Fruit fly (Drosophila melanogaster) whole organism, prepupa: ENCODE measurements around the gene CG5973.

Experiments
- Blimp-1 ChIP-seq: fragments of 200-800 bp; sonication (Bioruptor generic); optimal IDR thresholded peaks from 3 replicates; lab custom pipeline; 2017; ENCODE audit warnings: missing biosample characterization, missing genetic modification characterization, mild to moderate bottlenecking, moderate library complexity, missing genetic modification reagents
- CG10631 ChIP-seq: fragments of 200-800 bp; sonication (Bioruptor generic); optimal IDR thresholded peaks from 2 replicates; lab custom pipeline; 2016; ENCODE audit warnings: missing biosample characterization, missing genetic modification characterization
- Hr38 ChIP-seq: sonication (Bioruptor generic); optimal IDR thresholded peaks from 2 replicates; lab custom pipeline; 2016; ENCODE audit warnings: missing biosample characterization, missing genetic modification characterization
- OdsH ChIP-seq: fragments of 200-800 bp; sonication (Bioruptor generic); optimal IDR thresholded peaks from 3 replicates; lab custom pipeline; 2016; ENCODE audit warnings: missing biosample characterization, missing genetic modification characterization
- achi ChIP-seq: fragments of 200-800 bp; sonication (Bioruptor generic); optimal IDR thresholded peaks from 3 replicates; lab custom pipeline; 2016; ENCODE audit warnings: missing biosample characterization, missing genetic modification characterization
- esn ChIP-seq: fragments of 200-800 bp; sonication (Bioruptor generic); optimal IDR thresholded peaks from 2 replicates; lab custom pipeline; 2016; ENCODE audit warnings: missing biosample characterization, mild to moderate bottlenecking, missing genetic modification characterization, moderate library complexity

DNA sequence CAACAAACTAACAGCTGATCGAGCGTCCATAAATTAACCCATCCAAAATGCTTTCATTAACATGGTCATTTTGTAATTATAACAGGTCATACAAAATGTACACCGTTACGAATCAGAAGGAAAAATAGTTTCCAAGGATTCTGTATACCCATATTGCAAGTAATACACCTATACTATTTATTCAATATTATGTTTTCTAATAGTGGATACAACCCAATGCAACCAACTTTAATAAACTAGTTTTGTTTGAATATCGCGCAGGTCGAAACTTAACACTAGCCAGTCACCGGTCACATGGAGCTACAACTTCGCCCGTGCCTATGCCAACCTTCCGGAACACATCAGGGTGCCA lies 9.5 kb upstream of the CG5973 start:
- no peak for TF ChIP-seq CG10631 (GFP tag; lab: Kevin White, UChicago)
- no peak for TF ChIP-seq esn
- TF ChIP-seq achi (GFP tag; lab: Kevin White, UChicago): no peak
- TF ChIP-seq Blimp-1: no peak
- no peak for TF ChIP-seq OdsH (GFP tag; lab: Kevin White, UChicago)
- no peak for TF ChIP-seq Hr38
